Worm (Caenorhabditis elegans): ENCODE measurements around the gene ccpp-6.

DNA sequence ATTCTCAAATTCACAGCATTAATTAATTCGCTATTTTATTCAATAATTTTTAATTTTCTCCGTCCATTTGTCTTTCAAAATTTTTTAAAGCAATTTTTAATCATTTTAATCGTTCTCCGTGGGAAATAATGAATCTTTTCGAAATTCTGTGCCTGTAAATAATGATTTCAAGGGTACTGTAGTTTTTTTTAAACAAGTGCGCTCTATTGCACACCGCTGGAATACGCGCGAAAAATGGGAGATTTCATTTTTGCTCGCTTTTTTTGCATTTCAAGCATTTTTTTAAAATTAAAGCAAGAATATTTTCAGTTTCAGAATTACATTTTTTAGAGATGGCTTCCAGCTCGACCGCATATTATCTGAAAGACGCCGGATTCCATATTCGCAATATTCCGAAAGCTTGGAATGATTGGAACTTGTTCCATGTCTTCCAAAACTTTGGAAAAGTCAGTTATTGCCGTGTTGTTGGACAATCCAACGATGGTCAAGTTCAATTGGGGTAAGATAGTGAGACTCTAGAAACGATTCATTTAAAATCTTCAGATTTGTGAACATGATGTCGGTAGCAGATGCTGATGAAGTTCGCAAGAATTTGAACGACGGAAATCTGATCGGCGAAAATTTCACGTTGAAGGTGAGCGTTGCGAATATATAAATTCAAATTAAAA lies 34.0 kb upstream of the ccpp-6 start, which contains the start of gene tofu-6:
- no peak for TF ChIP-seq scrt-1 (GFP tag; IDR thresholded peaks at IDR 0.05)
- TF ChIP-seq ama-1 (optimal IDR thresholded peaks at IDR 0.05): peak; percentile 92
- TF ChIP-seq ceh-13 (GFP tag; optimal IDR thresholded peaks at IDR 0.05): no peak
- no peak for TF ChIP-seq tbx-37 (GFP tag; conservative IDR thresholded peaks at IDR 0.05)
- TF ChIP-seq aly-1 (tag; optimal IDR thresholded peaks at IDR 0.05): peak; percentile 19
- TF ChIP-seq tra-4 (tag; optimal IDR thresholded peaks at IDR 0.05): no peak
- TF ChIP-seq hnd-1 (tag; optimal IDR thresholded peaks at IDR 0.05): no peak
- TF ChIP-seq sea-1 (GFP tag; conservative IDR thresholded peaks at IDR 0.05): no peak
- no peak for TF ChIP-seq F13C5.2 (tag; optimal IDR thresholded peaks at IDR 0.05)
- no peak for TF ChIP-seq pes-1 (GFP tag; IDR thresholded peaks at IDR 0.05)
- TF ChIP-seq hmbx-1 (tag; optimal IDR thresholded peaks at IDR 0.05): no peak
- no peak for TF ChIP-seq ets-7 (tag; optimal IDR thresholded peaks at IDR 0.05)
- TF ChIP-seq hmg-4 (GFP tag; optimal IDR thresholded peaks at IDR 0.05): no peak
- no peak for TF ChIP-seq B0310.2 (tag; optimal IDR thresholded peaks at IDR 0.05)
